Fruit fly (Drosophila melanogaster) whole organism, prepupa: ENCODE results near the gene CG12402.
A peak's percentile ranks its signal among the peaks of the same experiment; 100 is the strongest.

Experiments used
- CG10669 ChIP-seq: fragments of 200-800 bp; sonication (Bioruptor generic); optimal IDR thresholded peaks from 3 replicates; lab custom pipeline; 2018; ENCODE audit warnings: missing biosample characterization, mild to moderate bottlenecking, missing genetic modification characterization, moderate library complexity
- CG1621 ChIP-seq: fragments of 200-800 bp; sonication (Bioruptor generic); optimal IDR thresholded peaks from 3 replicates; lab custom pipeline; 2018; ENCODE audit warnings: missing biosample characterization, mild to moderate bottlenecking, missing genetic modification characterization
- CG3919 ChIP-seq: fragments of 200-800 bp; sonication (Bioruptor generic); optimal IDR thresholded peaks from 3 replicates; lab custom pipeline; 2016; ENCODE audit warnings: missing biosample characterization, missing genetic modification characterization
- CG6276 ChIP-seq: fragments of 200-800 bp; sonication (Bioruptor generic); optimal IDR thresholded peaks from 2 replicates; lab custom pipeline; 2017; ENCODE audit warnings: missing biosample characterization, mild to moderate bottlenecking, missing genetic modification characterization
- Eip75B ChIP-seq: fragments of 200-800 bp; sonication (Bioruptor generic); optimal IDR thresholded peaks from 3 replicates; lab custom pipeline; 2016; ENCODE audit warnings: missing biosample characterization, missing genetic modification characterization
- Gug ChIP-seq: fragments of 200-800 bp; sonication (Bioruptor generic); IDR thresholded peaks from 2 replicates; pipeline ENCODE4 v1.3.6; 2022; ENCODE audit warnings: missing biosample characterization, missing genetic modification characterization
- Hr4 ChIP-seq: fragments of 200-800 bp; sonication (Bioruptor generic); optimal IDR thresholded peaks from 3 replicates; lab custom pipeline; 2016; ENCODE audit warnings: missing biosample characterization, missing genetic modification characterization
- esn ChIP-seq: fragments of 200-800 bp; sonication (Bioruptor generic); optimal IDR thresholded peaks from 2 replicates; lab custom pipeline; 2016; ENCODE audit warnings: missing biosample characterization, mild to moderate bottlenecking, missing genetic modification characterization, moderate library complexity
- lz ChIP-seq: fragments of 200-800 bp; sonication (Bioruptor generic); optimal IDR thresholded peaks from 3 replicates; lab custom pipeline; 2016; ENCODE audit warnings: missing biosample characterization, missing genetic modification characterization
- ss ChIP-seq, 2 experiments: fragments of 200-800 bp; sonication (Bioruptor generic); optimal IDR thresholded peaks; 2 replicates in 1 of 2; 3 replicates in 1 of 2; lab custom pipeline; 2017 to 2018; ENCODE audit warnings: mild to moderate bottlenecking in 2 of 2, missing biosample characterization in 2 of 2, missing genetic modification characterization in 2 of 2, moderate library complexity in 1 of 2

dm6 chr3R:14108158-14108921 lies at the start of gene CG12402:
- TF ChIP-seq CG10669 (GFP tag; lab: Kevin White, UChicago) (peak; percentile 35), lz (GFP tag; lab: Kevin White, UChicago) (no peak), Hr4 (GFP tag; lab: Kevin White, UChicago) (peak; percentile 14), ss (GFP tag; optimal IDR thresholded peaks at IDR 0.05; lab: Kevin White, UChicago) (peak in 1 of 2 experiments; percentile 35), Eip75B (GFP tag; lab: Kevin White, UChicago) (peak; percentile 85), CG1621 (tag; lab: Kevin White, UChicago) (no peak), Gug (GFP tag; lab: Robert Waterston, UW) (peak; percentile 50), CG6276 (GFP tag; lab: Kevin White, UChicago) (peak; percentile 43), CG3919 (GFP tag; lab: Kevin White, UChicago) (peak; percentile 60), esn (GFP tag; lab: Kevin White, UChicago) (no peak)
